Comparison of ENCODE assay signal across 4 fruit fly cellular contexts in genomic region chr2L:18889311-18889710, dm6.
A peak's percentile ranks its signal among the peaks of the same experiment; 100 is the strongest.
TF ChIP-seq lines count a peak whose summit lies in the region.

No protein-coding gene starts in this region.

- TF ChIP-seq CTCF in whole organism, embryonic (GFP tag; optimal IDR thresholded peaks at IDR 0.05; lab: Kevin White, UChicago), result no peak

TF ChIP-seq in whole organism, embryonic, 481 proteins besides CTCF, POLR2A, EP300 and RAD21 (continues in another document):
- TF ChIP-seq CG8388 (GFP tag; optimal IDR thresholded peaks at IDR 0.05; lab: Kevin White, UChicago) (peak; percentile 17), ftz-f1 (GFP tag; optimal IDR thresholded peaks at IDR 0.05; lab: Kevin White, UChicago) (no peak), CG8281 (tag; optimal IDR thresholded peaks at IDR 0.05; lab: Kevin White, UChicago) (no peak), fd102C (GFP tag; optimal IDR thresholded peaks at IDR 0.05; lab: Kevin White, UChicago) (no peak), CG34422 (GFP tag; IDR thresholded peaks at IDR 0.05; lab: Robert Waterston, UW) (no peak), Mes4 (GFP tag; optimal IDR thresholded peaks at IDR 0.05; lab: Kevin White, UChicago) (no peak), trem (tag; optimal IDR thresholded peaks at IDR 0.05; lab: Kevin White, UChicago) (no peak), CG1792 (GFP tag; optimal IDR thresholded peaks at IDR 0.05; lab: Kevin White, UChicago) (no peak), CG8089 (GFP tag; optimal IDR thresholded peaks at IDR 0.05; lab: Kevin White, UChicago) (no peak), CG17328 (GFP tag; IDR thresholded peaks at IDR 0.05; lab: Robert Waterston, UW) (0 out of 2 replicates have a peak, but pooled peaks have one; percentile 19), CHES-1-like (GFP tag; optimal IDR thresholded peaks at IDR 0.05; lab: Kevin White, UChicago) (no peak), pros (GFP tag; optimal IDR thresholded peaks at IDR 0.05; lab: Kevin White, UChicago) (no peak), dimm (GFP tag; IDR thresholded peaks at IDR 0.05; lab: Robert Waterston, UW) (no peak), E2f2 (GFP tag; IDR thresholded peaks at IDR 0.05; lab: Robert Waterston, UW) (no peak), Eip74EF (GFP tag; optimal IDR thresholded peaks at IDR 0.05; lab: Kevin White, UChicago) (no peak), CG10366 (GFP tag; IDR thresholded peaks at IDR 0.05; lab: Robert Waterston, UW) (no peak), ERR (GFP tag; optimal IDR thresholded peaks at IDR 0.05; lab: Kevin White, UChicago) (no peak), CG15696 (tag; optimal IDR thresholded peaks at IDR 0.05; lab: Kevin White, UChicago) (no peak), dmrt11E (tag; optimal IDR thresholded peaks at IDR 0.05; lab: Kevin White, UChicago) (peak; percentile 48), CG11723 (GFP tag; optimal IDR thresholded peaks at IDR 0.05; lab: Kevin White, UChicago) (no peak), tgo (GFP tag; IDR thresholded peaks at IDR 0.05; lab: Robert Waterston, UW) (0 out of 3 replicates have a peak, but pooled peaks have one; percentile 22), Bteb2 (GFP tag; optimal IDR thresholded peaks at IDR 0.05; lab: Kevin White, UChicago) (no peak), shn (GFP tag; optimal IDR thresholded peaks at IDR 0.05; lab: Kevin White, UChicago) (no peak)

TF ChIP-seq in whole organism, prepupa, 60 proteins besides CTCF, POLR2A, EP300 and RAD21 (continues in another document):
- TF ChIP-seq CG6854 (GFP tag; optimal IDR thresholded peaks at IDR 0.05; lab: Kevin White, UChicago), result no peak
- no peak for TF ChIP-seq Hr4 (GFP tag; optimal IDR thresholded peaks at IDR 0.05; lab: Kevin White, UChicago)
- no peak for TF ChIP-seq CG3032 (tag; optimal IDR thresholded peaks at IDR 0.05; lab: Kevin White, UChicago)
- no peak for TF ChIP-seq CG8319 (GFP tag; optimal IDR thresholded peaks at IDR 0.05; lab: Kevin White, UChicago)
- TF ChIP-seq Sox102F (GFP tag; optimal IDR thresholded peaks at IDR 0.05; lab: Kevin White, UChicago), result peak; percentile 27
- no peak for TF ChIP-seq Eip75B (GFP tag; optimal IDR thresholded peaks at IDR 0.05; lab: Kevin White, UChicago)
- TF ChIP-seq CG4318 (GFP tag; optimal IDR thresholded peaks at IDR 0.05; lab: Kevin White, UChicago), result no peak
- no peak for TF ChIP-seq vri (GFP tag; optimal IDR thresholded peaks at IDR 0.05; lab: Kevin White, UChicago)
- TF ChIP-seq eg (GFP tag; IDR thresholded peaks at IDR 0.05; lab: Robert Waterston, UW), result no peak
- TF ChIP-seq CG10669 (GFP tag; optimal IDR thresholded peaks at IDR 0.05; lab: Kevin White, UChicago), result no peak
- no peak for TF ChIP-seq CG11902 (GFP tag; optimal IDR thresholded peaks at IDR 0.05; lab: Kevin White, UChicago)
- TF ChIP-seq Blimp-1 (GFP tag; optimal IDR thresholded peaks at IDR 0.05; lab: Kevin White, UChicago), result no peak
- TF ChIP-seq fd85E (GFP tag; optimal IDR thresholded peaks at IDR 0.05; lab: Kevin White, UChicago), result no peak
- TF ChIP-seq ss (GFP tag; optimal IDR thresholded peaks at IDR 0.05; lab: Kevin White, UChicago), result peak in 1 of 2 experiments; percentile 8
- no peak for TF ChIP-seq CG11762 (GFP tag; optimal IDR thresholded peaks at IDR 0.05; lab: Kevin White, UChicago; ENCODE audit: insufficient read depth)
- TF ChIP-seq Sox15 (GFP tag; optimal IDR thresholded peaks at IDR 0.05; lab: Kevin White, UChicago), result no peak
- TF ChIP-seq Eip93F (GFP tag; optimal IDR thresholded peaks at IDR 0.05; lab: Kevin White, UChicago), result no peak
- TF ChIP-seq Eip78C (GFP tag; lab: Kevin White, UChicago), result peak; percentile 67
- peak; percentile 54; the same call in 1 of the 3 replicates for TF ChIP-seq CG6163 (GFP tag; IDR thresholded peaks at IDR 0.05; lab: Robert Waterston, UW)
- TF ChIP-seq Hr39 (GFP tag; optimal IDR thresholded peaks at IDR 0.05; lab: Kevin White, UChicago), result peak; percentile 0
- TF ChIP-seq CG6276 (GFP tag; optimal IDR thresholded peaks at IDR 0.05; lab: Kevin White, UChicago), result no peak
- no peak for TF ChIP-seq CG7368 (GFP tag; optimal IDR thresholded peaks at IDR 0.05; lab: Kevin White, UChicago)
- no peak for TF ChIP-seq Gug (GFP tag; IDR thresholded peaks at IDR 0.05; lab: Robert Waterston, UW)
- peak; percentile 29 for TF ChIP-seq Met (GFP tag; optimal IDR thresholded peaks at IDR 0.05; lab: Kevin White, UChicago)
- no peak for TF ChIP-seq CG9139 (GFP tag; optimal IDR thresholded peaks at IDR 0.05; lab: Kevin White, UChicago)

TF ChIP-seq in whole organism, pupa, 21 proteins besides CTCF, POLR2A, EP300 and RAD21:
- TF ChIP-seq CG17806 (tag; optimal IDR thresholded peaks at IDR 0.05; lab: Kevin White, UChicago) (peak; percentile 1), CG15710 (tag; optimal IDR thresholded peaks at IDR 0.05; lab: Kevin White, UChicago) (peak; percentile 28), CG32121 (GFP tag; IDR thresholded peaks at IDR 0.05; lab: Robert Waterston, UW) (no peak), CG8159 (tag; optimal IDR thresholded peaks at IDR 0.05; lab: Kevin White, UChicago) (peak; percentile 29), CG9948 (tag; optimal IDR thresholded peaks at IDR 0.05; lab: Kevin White, UChicago) (peak; percentile 15)

TF ChIP-seq in whole organism, wandering third instar larva, 38 proteins besides CTCF, POLR2A, EP300 and RAD21:
- TF ChIP-seq sv (GFP tag; optimal IDR thresholded peaks at IDR 0.05; lab: Kevin White, UChicago) (no peak), Sp1 (GFP tag; optimal IDR thresholded peaks at IDR 0.05; lab: Kevin White, UChicago) (peak; percentile 31), foxo (GFP tag; optimal IDR thresholded peaks at IDR 0.05; lab: Kevin White, UChicago) (peak in 1 of 2 experiments; percentile 44), OdsH (GFP tag; optimal IDR thresholded peaks at IDR 0.05; lab: Kevin White, UChicago) (peak; percentile 12), Mio (GFP tag; optimal IDR thresholded peaks at IDR 0.05; lab: Kevin White, UChicago) (no peak), fru (GFP tag; optimal IDR thresholded peaks at IDR 0.05; lab: Kevin White, UChicago) (peak; percentile 38), woc (GFP tag; optimal IDR thresholded peaks at IDR 0.05; lab: Kevin White, UChicago) (no peak), rgr (GFP tag; optimal IDR thresholded peaks at IDR 0.05; lab: Kevin White, UChicago) (peak; percentile 2), Hr78 (GFP tag; optimal IDR thresholded peaks at IDR 0.05; lab: Kevin White, UChicago) (no peak), dmrt93B (GFP tag; optimal IDR thresholded peaks at IDR 0.05; lab: Kevin White, UChicago) (no peak), ey (GFP tag; optimal IDR thresholded peaks at IDR 0.05; lab: Kevin White, UChicago) (peak; percentile 16), h (GFP tag; optimal IDR thresholded peaks at IDR 0.05; lab: Kevin White, UChicago) (peak; percentile 12), HLH106 (tag; optimal IDR thresholded peaks at IDR 0.05; lab: Kevin White, UChicago) (peak; percentile 37)

Comparison
In these comparisons a context has a peak if more than half of its experiments do, and no peak if none do; other contexts are left out.
1. Of the 7 proteins assayed by ChIP-seq in both whole organism, embryonic and whole organism, prepupa: peak only in whole organism, embryonic: none; only in whole organism, prepupa: Hr39; in both: Sox102F; in neither: 5.